Worm (Caenorhabditis elegans) whole organism, midembryonic: ENCODE data around the gene mrp-6.

Source experiments
- T22C8.4 ChIP-seq: fragments of 200-800 bp; sonication (Bioruptor generic); IDR thresholded peaks from 2 replicates; pipeline ENCODE4 v1.3.6; 2022; ENCODE audit warnings: missing genetic modification characterization, missing compliant biosample characterization
- cog-1 ChIP-seq: sonication (generic microtip); optimal IDR thresholded peaks from 2 replicates; lab custom pipeline; 2016; ENCODE audit warnings: missing genetic modification characterization, missing compliant biosample characterization
- flt-1 ChIP-seq: fragments of 200-800 bp; sonication (Bioruptor generic); IDR thresholded peaks from 2 replicates; pipeline ENCODE4 v1.3.6; 2022; ENCODE audit warnings: missing genetic modification characterization, missing compliant biosample characterization
- klf-2 ChIP-seq: fragments of 200-800 bp; sonication (Bioruptor generic); conservative IDR thresholded peaks from 2 replicates; pipeline ENCODE4 v1.3.6; 2022; ENCODE audit warnings: missing genetic modification reagents, missing genetic modification characterization, missing compliant biosample characterization
- med-1 ChIP-seq: sonication (generic microtip); optimal IDR thresholded peaks from 2 replicates; lab custom pipeline; 2017; ENCODE audit warnings: missing genetic modification characterization, mild to moderate bottlenecking, missing compliant biosample characterization, antibody characterized with exemption, missing genetic modification reagents; ENCODE audit not compliant: insufficient read depth
- ref-1 ChIP-seq: fragments of 200-800 bp; sonication (Bioruptor generic); conservative IDR thresholded peaks from 2 replicates; pipeline ENCODE4 v1.3.6; 2022; ENCODE audit warnings: missing genetic modification reagents, missing genetic modification characterization, missing compliant biosample characterization
- tab-1 ChIP-seq: fragments of 200-800 bp; sonication (Bioruptor generic); IDR thresholded peaks from 2 replicates; pipeline ENCODE4 v1.3.6; 2022; ENCODE audit warnings: missing genetic modification characterization, missing compliant biosample characterization
- ztf-23 ChIP-seq: fragments of 200-800 bp; sonication (Bioruptor generic); IDR thresholded peaks from 2 replicates; pipeline ENCODE4 v1.3.6; 2022; ENCODE audit warnings: missing genetic modification reagents, missing genetic modification characterization, missing compliant biosample characterization
- ztf-29 ChIP-seq: fragments of 200-800 bp; sonication (Bioruptor generic); IDR thresholded peaks from 2 replicates; pipeline ENCODE4 v1.3.6; 2022; ENCODE audit warnings: missing genetic modification reagents, missing genetic modification characterization, missing compliant biosample characterization

mrp-6 gene

ce11 chrX:4167150-4167549, 19.4 kb downstream of the mrp-6 start, which contains the start of gene ZK470.14:
TSS of gene ZK470.14 (plus strand) at chrX:4167450.
- TF ChIP-seq flt-1 (no peak), ref-1 (GFP tag; lab: Robert Waterston, UW) (no peak), ztf-23 (GFP tag; lab: Robert Waterston, UW) (no peak), cog-1 (no peak), med-1 (no peak), T22C8.4 (GFP tag; lab: Robert Waterston, UW) (no peak), klf-2 (GFP tag; lab: Robert Waterston, UW) (no peak), tab-1 (GFP tag; lab: Robert Waterston, UW) (no peak)

- TF ChIP-seq flt-1 (no peak), ztf-23 (GFP tag; lab: Robert Waterston, UW) (no peak), tab-1 (GFP tag; lab: Robert Waterston, UW) (no peak), ztf-29 (GFP tag; lab: Robert Waterston, UW) (no peak), cog-1 (no peak), klf-2 (GFP tag; lab: Robert Waterston, UW) (no peak), ref-1 (GFP tag; lab: Robert Waterston, UW) (no peak), T22C8.4 (GFP tag; lab: Robert Waterston, UW) (no peak), med-1 (no peak)
Measured at ce11 chrX:4163391-4163790, 23.2 kb downstream of the mrp-6 start, which contains the start of gene ZK470.1. TSS of gene ZK470.1 (plus strand) at chrX:4163691.

ce11 chrX:4161938-4162337, 24.6 kb downstream of the mrp-6 start:
- TF ChIP-seq med-1, result no peak

ce11 chrX:4159929-4160328, 26.6 kb downstream of the mrp-6 start:
- TF ChIP-seq tab-1 (GFP tag; lab: Robert Waterston, UW), result no peak
- TF ChIP-seq med-1, result no peak
- TF ChIP-seq klf-2 (GFP tag; lab: Robert Waterston, UW), result no peak
- no peak for TF ChIP-seq flt-1
- TF ChIP-seq ref-1 (GFP tag; lab: Robert Waterston, UW), result no peak
- TF ChIP-seq ztf-23 (GFP tag; lab: Robert Waterston, UW), result no peak
- TF ChIP-seq T22C8.4 (GFP tag; lab: Robert Waterston, UW), result no peak
- TF ChIP-seq cog-1, result no peak
- TF ChIP-seq ztf-29 (GFP tag; lab: Robert Waterston, UW), result no peak

ce11 chrX:4159185-4159871, 27.2 kb downstream of the mrp-6 start:
- TF ChIP-seq cog-1 (no peak), ztf-23 (GFP tag; lab: Robert Waterston, UW) (no peak), flt-1 (no peak), med-1 (no peak), ref-1 (GFP tag; lab: Robert Waterston, UW) (no peak), klf-2 (GFP tag; lab: Robert Waterston, UW) (no peak), tab-1 (GFP tag; lab: Robert Waterston, UW) (no peak), T22C8.4 (GFP tag; lab: Robert Waterston, UW) (no peak), ztf-29 (GFP tag; lab: Robert Waterston, UW) (no peak)

- TF ChIP-seq klf-2 (GFP tag; lab: Robert Waterston, UW), result no peak
- no peak for TF ChIP-seq flt-1
- TF ChIP-seq ztf-23 (GFP tag; lab: Robert Waterston, UW), result no peak
- TF ChIP-seq T22C8.4 (GFP tag; lab: Robert Waterston, UW), result no peak
- TF ChIP-seq tab-1 (GFP tag; lab: Robert Waterston, UW), result no peak
- TF ChIP-seq ztf-29 (GFP tag; lab: Robert Waterston, UW), result no peak
- no peak for TF ChIP-seq ref-1 (GFP tag; lab: Robert Waterston, UW)
- no peak for TF ChIP-seq cog-1
Measured at ce11 chrX:4157896-4158295, 28.7 kb downstream of the mrp-6 start.

- no peak for TF ChIP-seq med-1
- TF ChIP-seq cog-1, result no peak
- no peak for TF ChIP-seq flt-1
- no peak for TF ChIP-seq ref-1 (GFP tag; lab: Robert Waterston, UW)
- TF ChIP-seq T22C8.4 (GFP tag; lab: Robert Waterston, UW), result no peak
- TF ChIP-seq tab-1 (GFP tag; lab: Robert Waterston, UW), result no peak
Measured at ce11 chrX:4154784-4155183, 31.8 kb downstream of the mrp-6 start.

ce11 chrX:4153343-4153742, 33.2 kb downstream of the mrp-6 start, which contains the start of gene nck-1:
TSS of gene nck-1 (minus strand) at chrX:4153443.
- TF ChIP-seq ztf-29 (GFP tag; lab: Robert Waterston, UW) (no peak), flt-1 (no peak), tab-1 (GFP tag; lab: Robert Waterston, UW) (no peak), cog-1 (no peak), T22C8.4 (GFP tag; lab: Robert Waterston, UW) (no peak), med-1 (no peak), ref-1 (GFP tag; lab: Robert Waterston, UW) (no peak)

ce11 chrX:4151206-4151605, 35.4 kb downstream of the mrp-6 start:
- TF ChIP-seq T22C8.4 (GFP tag; lab: Robert Waterston, UW) (0 out of 2 replicates have a peak, but pooled peaks have one; percentile 10), ztf-23 (GFP tag; lab: Robert Waterston, UW) (no peak), flt-1 (0 out of 2 replicates have a peak, but pooled peaks have one; percentile 29)

- TF ChIP-seq ref-1 (GFP tag; lab: Robert Waterston, UW) (no peak), ztf-23 (GFP tag; lab: Robert Waterston, UW) (no peak), cog-1 (no peak), klf-2 (GFP tag; lab: Robert Waterston, UW) (no peak), med-1 (no peak), flt-1 (no peak), T22C8.4 (GFP tag; lab: Robert Waterston, UW) (no peak), ztf-29 (GFP tag; lab: Robert Waterston, UW) (no peak), tab-1 (GFP tag; lab: Robert Waterston, UW) (no peak)
Measured at ce11 chrX:4148449-4149031, 38.0 kb downstream of the mrp-6 start.
